Worm (Caenorhabditis elegans): ENCODE results near the gene nhr-61.

DNA sequence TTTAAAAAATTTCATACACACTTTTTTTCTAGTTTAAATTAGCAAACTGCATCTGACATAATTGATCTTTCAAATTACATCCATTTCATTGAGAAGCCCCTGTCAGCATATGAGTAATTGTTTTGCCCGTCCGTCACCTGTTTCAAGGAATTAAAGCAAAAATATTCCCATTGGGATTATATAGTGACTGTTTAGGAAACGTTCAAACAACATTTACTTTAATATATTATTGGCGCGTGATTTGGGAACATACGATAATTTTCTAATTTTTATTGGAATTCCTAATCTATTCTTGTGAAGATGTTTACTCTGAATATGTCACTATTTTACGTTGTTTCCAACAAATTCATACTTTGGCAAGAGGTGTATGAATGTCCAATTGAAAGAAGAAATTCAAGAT, 12.7 kb downstream of the nhr-61 start, which contains the start of gene srt-11:
- TF ChIP-seq W03F9.2 (tag; optimal IDR thresholded peaks at IDR 0.05) (no peak), him-1 (tag; optimal IDR thresholded peaks at IDR 0.05) (no peak), dao-5 (tag; optimal IDR thresholded peaks at IDR 0.05) (no peak)
